Worm (Caenorhabditis elegans): ENCODE data around the gene K10B4.1.

DNA sequence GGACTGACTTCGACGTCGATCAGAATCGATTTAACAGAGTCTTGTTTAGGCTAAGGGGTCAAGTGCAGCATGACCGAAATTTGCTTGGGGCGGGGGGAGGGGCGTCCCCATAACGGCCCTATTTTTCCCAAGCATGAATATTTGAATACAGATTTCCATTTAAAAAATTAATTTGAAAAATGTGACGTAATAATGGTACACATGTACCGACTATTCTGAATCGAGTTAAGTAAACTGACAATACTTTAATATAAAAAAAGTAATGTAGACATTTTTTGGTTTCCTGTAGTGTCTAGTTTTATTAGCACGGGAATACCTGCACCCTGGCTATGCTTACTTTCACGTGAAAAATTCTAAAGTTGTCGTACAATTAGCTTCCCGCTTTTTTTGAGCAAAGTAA lies 48.5 kb upstream of the K10B4.1 start:
- no peak for TF ChIP-seq him-1 (tag; optimal IDR thresholded peaks at IDR 0.05)
- TF ChIP-seq dao-5 (tag; optimal IDR thresholded peaks at IDR 0.05) = no peak

All from whole organism, L4/young adult.